Worm (Caenorhabditis elegans) whole organism, young adult: ENCODE measurements around the gene Y22D7AL.6.

Source experiments
- B0261.1 ChIP-seq: sonication (generic microtip); optimal IDR thresholded peaks from 2 replicates; lab custom pipeline; 2016; ENCODE audit warnings: mild to moderate bottlenecking, missing genetic modification characterization, moderate library complexity, missing compliant biosample characterization
- C17E4.6 ChIP-seq: fragments of 200-800 bp; sonication (Bioruptor generic); IDR thresholded peaks from 2 replicates; pipeline ENCODE4 v1.3.6; 2022; ENCODE audit warnings: missing genetic modification reagents, missing genetic modification characterization, missing compliant biosample characterization
- D2030.7 ChIP-seq: fragments of 200-800 bp; sonication (Bioruptor generic); IDR thresholded peaks from 2 replicates; pipeline ENCODE4 v1.3.6; 2022; ENCODE audit warnings: missing genetic modification reagents, missing genetic modification characterization, missing compliant biosample characterization
- F33H1.4 ChIP-seq: fragments of 200-800 bp; sonication (Bioruptor generic); IDR thresholded peaks from 2 replicates; pipeline ENCODE4 v1.3.6; 2022; ENCODE audit warnings: missing genetic modification reagents, missing genetic modification characterization, missing compliant biosample characterization
- F52B5.7 ChIP-seq: sonication (generic microtip); optimal IDR thresholded peaks from 2 replicates; lab custom pipeline; 2016; ENCODE audit warnings: mild to moderate bottlenecking, missing genetic modification characterization, missing compliant biosample characterization
- T26A5.8 ChIP-seq: sonication (generic microtip); optimal IDR thresholded peaks from 2 replicates; lab custom pipeline; 2016; ENCODE audit warnings: missing genetic modification characterization, missing compliant biosample characterization
- Y67H2A.10 ChIP-seq: fragments of 200-800 bp; sonication (Bioruptor generic); conservative IDR thresholded peaks from 2 replicates; pipeline ENCODE4 v1.3.6; 2022; ENCODE audit warnings: missing genetic modification reagents, missing genetic modification characterization, missing compliant biosample characterization
- akir-1 ChIP-seq: fragments of 200-800 bp; sonication (Bioruptor generic); optimal IDR thresholded peaks from 2 replicates; lab custom pipeline; 2018; ENCODE audit warnings: mild to moderate bottlenecking, missing genetic modification characterization, moderate library complexity, missing compliant biosample characterization
- ama-1 ChIP-seq, 3 experiments: fragments of 150-350 bp in 1 of 3; sonication (generic microtip) in 2 of 3; optimal IDR thresholded peaks; 2 replicates each; lab custom pipeline; 2014 to 2018; ENCODE audit warnings: missing biosample characterization in 2 of 3, missing genetic modification characterization in 2 of 3, missing genetic modification reagents in 2 of 3
- athp-1 ChIP-seq: sonication (generic microtip); optimal IDR thresholded peaks from 2 replicates; lab custom pipeline; 2017; ENCODE audit warnings: mild to moderate bottlenecking, missing genetic modification characterization, missing compliant biosample characterization
- ceh-40 ChIP-seq: fragments of 200-800 bp; sonication (Bioruptor generic); IDR thresholded peaks from 2 replicates; pipeline ENCODE4 v1.3.6; 2022; ENCODE audit warnings: missing genetic modification characterization, missing compliant biosample characterization
- ceh-58 ChIP-seq: fragments of 200-800 bp; sonication (Bioruptor generic); IDR thresholded peaks from 2 replicates; pipeline ENCODE4 v1.3.6; 2022; ENCODE audit warnings: missing genetic modification characterization, missing compliant biosample characterization
- ceh-91 ChIP-seq: fragments of 200-800 bp; sonication (Bioruptor generic); IDR thresholded peaks from 2 replicates; pipeline ENCODE4 v1.3.6; 2022; ENCODE audit warnings: missing genetic modification reagents, missing genetic modification characterization, missing compliant biosample characterization
- die-1 ChIP-seq: sonication (generic microtip); optimal IDR thresholded peaks from 2 replicates; lab custom pipeline; 2016; ENCODE audit warnings: missing genotype, mild to moderate bottlenecking, missing genetic modification characterization, missing compliant biosample characterization
- dpff-1 ChIP-seq: sonication (generic microtip); optimal IDR thresholded peaks from 2 replicates; lab custom pipeline; 2017; ENCODE audit warnings: mild to moderate bottlenecking, missing genetic modification characterization, missing compliant biosample characterization
- dpl-1 ChIP-seq: fragments of 150-350 bp; optimal IDR thresholded peaks from 2 replicates; lab custom pipeline; 2014; ENCODE audit warnings: missing biosample characterization, missing genetic modification reagents, missing genetic modification characterization
- hsf-1 ChIP-seq: fragments of 200-800 bp; sonication (Bioruptor generic); IDR thresholded peaks from 2 replicates; pipeline ENCODE4 v1.3.6; 2022; ENCODE audit warnings: missing genetic modification reagents, missing genetic modification characterization, missing compliant biosample characterization
- lin-26 ChIP-seq: fragments of 200-800 bp; sonication (Bioruptor generic); IDR thresholded peaks from 2 replicates; pipeline ENCODE4 v1.3.6; 2022; ENCODE audit warnings: missing genetic modification reagents, missing genetic modification characterization, missing compliant biosample characterization
- lin-35 ChIP-seq, 3 experiments: fragments of 150-350 bp in 2 of 3; sonication (generic microtip) in 1 of 3; optimal IDR thresholded peaks; 2 replicates each; lab custom pipeline; 2014 to 2018; ENCODE audit warnings: missing biosample characterization in 3 of 3, missing genetic modification characterization in 3 of 3, missing genetic modification reagents in 3 of 3
- lsy-27 ChIP-seq: sonication (generic microtip); optimal IDR thresholded peaks from 2 replicates; lab custom pipeline; 2017; ENCODE audit warnings: missing genetic modification characterization, mild to moderate bottlenecking, missing compliant biosample characterization, antibody characterized with exemption, missing genotype, borderline replicate concordance; ENCODE audit not compliant: insufficient read depth
- madf-10 ChIP-seq: sonication (generic microtip); optimal IDR thresholded peaks from 2 replicates; lab custom pipeline; 2016; ENCODE audit warnings: mild to moderate bottlenecking, missing genetic modification characterization, missing compliant biosample characterization
- mes-4 ChIP-seq: sonication (generic microtip); optimal IDR thresholded peaks from 2 replicates; lab custom pipeline; 2016; ENCODE audit warnings: missing genotype, missing genetic modification characterization, missing compliant biosample characterization
- nfya-1 ChIP-seq: sonication (generic microtip); optimal IDR thresholded peaks from 2 replicates; lab custom pipeline; 2017; ENCODE audit warnings: antibody characterized with exemption, missing compliant biosample characterization, missing genetic modification characterization, borderline replicate concordance; ENCODE audit not compliant: insufficient read depth
- nfyb-1 ChIP-seq: fragments of 200-800 bp; sonication (Bioruptor generic); IDR thresholded peaks from 2 replicates; pipeline ENCODE4 v1.3.6; 2022; ENCODE audit warnings: missing genetic modification reagents, missing genetic modification characterization, missing compliant biosample characterization
- nhr-179 ChIP-seq: sonication (generic microtip); optimal IDR thresholded peaks from 2 replicates; lab custom pipeline; 2016; ENCODE audit warnings: mild to moderate bottlenecking, missing genetic modification characterization, missing compliant biosample characterization
- nhr-80 ChIP-seq: sonication (generic microtip); optimal IDR thresholded peaks from 2 replicates; lab custom pipeline; 2016; ENCODE audit warnings: missing genetic modification characterization, missing compliant biosample characterization
- rcor-1 ChIP-seq: fragments of 200-800 bp; sonication (Bioruptor generic); IDR thresholded peaks from 2 replicates; pipeline ENCODE4 v1.3.6; 2022; ENCODE audit warnings: missing genetic modification reagents, missing genetic modification characterization, missing compliant biosample characterization
- sdz-38 ChIP-seq: sonication (generic microtip); optimal IDR thresholded peaks from 2 replicates; lab custom pipeline; 2016; ENCODE audit warnings: missing genotype, missing genetic modification characterization, missing compliant biosample characterization
- snpc-1.1 ChIP-seq: sonication (generic microtip); optimal IDR thresholded peaks from 2 replicates; lab custom pipeline; 2017; ENCODE audit warnings: missing genetic modification characterization, mild to moderate bottlenecking, missing compliant biosample characterization, antibody characterized with exemption, moderate library complexity, missing genotype, missing genetic modification reagents; ENCODE audit not compliant: insufficient read depth
- snpc-3.4 ChIP-seq: sonication (generic microtip); optimal IDR thresholded peaks from 2 replicates; lab custom pipeline; 2017; ENCODE audit warnings: missing genetic modification characterization, mild to moderate bottlenecking, missing compliant biosample characterization, antibody characterized with exemption, moderate library complexity, missing genotype, missing genetic modification reagents
- ztf-18 ChIP-seq: sonication (generic microtip); optimal IDR thresholded peaks from 2 replicates; lab custom pipeline; 2016; ENCODE audit warnings: missing genotype, mild to moderate bottlenecking, missing genetic modification characterization, missing compliant biosample characterization
- ztf-25 ChIP-seq: fragments of 200-800 bp; sonication (Bioruptor generic); IDR thresholded peaks from 2 replicates; pipeline ENCODE4 v1.3.6; 2022; ENCODE audit warnings: missing genetic modification reagents, missing genetic modification characterization, missing compliant biosample characterization

Gene Y22D7AL.6

ce11 chrIII:1612974-1613568, 8.3 kb downstream of the Y22D7AL.6 start (continued):
- TF ChIP-seq C17E4.6 (GFP tag; lab: Robert Waterston, UW) (0 out of 2 replicates have a peak, but pooled peaks have one; percentile 24), lin-26 (no peak), rcor-1 (GFP tag; lab: Robert Waterston, UW) (no peak), snpc-3.4 (tag; lab: Kevin White, UChicago) (no peak), ceh-58 (GFP tag; lab: Robert Waterston, UW) (no peak), snpc-1.1 (no peak), ceh-40 (GFP tag; lab: Robert Waterston, UW) (no peak), ztf-25 (no peak), athp-1 (tag; lab: Kevin White, UChicago) (no peak), D2030.7 (no peak), nfya-1 (tag; lab: Kevin White, UChicago) (no peak), Y67H2A.10 (GFP tag; lab: Robert Waterston, UW) (no peak), dpl-1 (GFP tag; lab: Kevin White, UChicago) (no peak), sdz-38 (tag; lab: Kevin White, UChicago) (no peak), hsf-1 (GFP tag; lab: Robert Waterston, UW) (peak; percentile 68), akir-1 (GFP tag; lab: Kevin White, UChicago) (no peak), dpff-1 (tag; lab: Kevin White, UChicago) (no peak), ceh-91 (0 out of 2 replicates have a peak, but pooled peaks have one; percentile 26), mes-4 (tag; lab: Kevin White, UChicago) (no peak)

DNA sequence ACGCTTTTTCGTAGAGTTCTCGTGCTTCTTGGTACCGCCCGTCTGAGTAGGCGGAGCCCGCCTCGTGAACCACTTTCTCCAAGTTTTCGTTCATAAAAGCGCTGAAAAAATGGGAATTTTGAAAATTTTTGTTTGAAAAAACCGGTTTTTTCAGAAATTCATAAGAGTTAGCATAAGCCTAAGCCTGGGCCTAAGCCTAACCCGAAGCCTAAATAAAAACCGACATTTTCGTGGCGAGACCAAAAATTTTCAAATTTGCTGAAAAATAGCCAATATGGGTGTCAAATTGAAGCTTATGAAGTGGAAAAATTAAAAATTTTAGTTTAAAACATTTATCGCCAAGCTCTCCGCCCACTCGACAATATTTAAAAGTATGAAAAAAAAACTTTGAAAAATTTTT, 9.2 kb downstream of the Y22D7AL.6 start, which contains the start of gene Y22D7AL.9:
TSS of gene Y22D7AL.9 (minus strand) at position 101 of the 400 bp plus-strand sequence.
- TF ChIP-seq B0261.1 (tag; lab: Kevin White, UChicago) (no peak), nfya-1 (tag; lab: Kevin White, UChicago) (no peak), Y67H2A.10 (GFP tag; lab: Robert Waterston, UW) (no peak), T26A5.8 (tag; lab: Kevin White, UChicago) (no peak), ztf-18 (tag; lab: Kevin White, UChicago) (no peak)

DNA sequence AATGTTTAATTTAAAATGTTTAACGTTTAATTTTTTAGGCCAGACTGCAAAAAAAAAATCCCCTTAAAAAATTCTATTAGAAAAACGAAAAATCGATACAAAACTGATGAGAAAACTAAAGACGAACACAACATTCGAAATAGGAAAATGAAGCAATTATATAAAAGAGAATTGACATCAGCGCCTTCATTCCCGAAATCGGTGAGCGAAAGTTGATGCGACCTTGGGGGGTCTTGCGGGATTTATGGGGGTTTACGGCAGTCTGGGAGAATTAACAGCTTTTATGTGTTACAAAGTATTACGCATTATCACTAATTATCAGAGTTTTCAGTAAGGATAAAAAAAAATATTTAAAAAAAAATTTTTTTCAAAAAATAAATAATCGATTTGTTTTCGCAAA, 9.7 kb downstream of the Y22D7AL.6 start:
- TF ChIP-seq F52B5.7 (tag; lab: Kevin White, UChicago) (no peak), madf-10 (tag; lab: Kevin White, UChicago) (no peak), lin-35 (GFP tag; optimal IDR thresholded peaks at IDR 0.05; lab: Kevin White, UChicago) (no peak), hsf-1 (GFP tag; lab: Robert Waterston, UW) (no peak), F33H1.4 (GFP tag; lab: Robert Waterston, UW) (no peak), lsy-27 (tag; lab: Kevin White, UChicago) (no peak), snpc-1.1 (no peak), die-1 (tag; lab: Kevin White, UChicago) (no peak), nfyb-1 (GFP tag; lab: Robert Waterston, UW) (no peak), ztf-25 (no peak), nhr-80 (tag; lab: Kevin White, UChicago) (no peak), ama-1 (optimal IDR thresholded peaks at IDR 0.05; lab: Kevin White, UChicago) (no peak), ama-1 (GFP tag; optimal IDR thresholded peaks at IDR 0.05; lab: Kevin White, UChicago) (no peak), nhr-179 (tag; lab: Kevin White, UChicago) (no peak)
